Worm (Caenorhabditis elegans): ENCODE measurements around the gene lys-5.

DNA sequence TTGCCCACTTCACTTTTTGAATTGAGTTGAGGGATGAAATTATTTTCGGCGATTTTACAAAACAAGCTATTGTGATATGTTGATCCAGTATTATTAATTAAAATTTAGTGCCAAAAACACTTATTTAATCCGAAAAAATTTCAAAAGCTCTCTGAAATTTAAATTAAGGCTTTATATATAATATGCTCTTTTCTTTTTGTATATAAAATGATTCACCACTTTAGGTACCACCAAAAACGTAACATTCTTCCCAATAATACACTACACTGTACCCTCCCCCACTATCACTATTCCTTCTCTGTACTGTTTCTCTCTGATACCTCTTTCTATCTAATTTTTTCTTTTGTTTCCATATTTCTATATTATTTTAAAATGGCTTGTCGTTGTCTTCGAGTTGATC is 18.4 kb upstream of the lys-5 start, which contains the start of gene prx-2:
- TF ChIP-seq cog-1 (tag; optimal IDR thresholded peaks at IDR 0.05) (no peak), tab-1 (GFP tag; IDR thresholded peaks at IDR 0.05) (no peak), ztf-23 (GFP tag; IDR thresholded peaks at IDR 0.05) (no peak), ztf-29 (GFP tag; IDR thresholded peaks at IDR 0.05) (no peak), flt-1 (GFP tag; IDR thresholded peaks at IDR 0.05) (no peak), T22C8.4 (GFP tag; IDR thresholded peaks at IDR 0.05) (no peak), ref-1 (GFP tag; conservative IDR thresholded peaks at IDR 0.05) (no peak), klf-2 (GFP tag; conservative IDR thresholded peaks at IDR 0.05) (no peak), med-1 (GFP tag; optimal IDR thresholded peaks at IDR 0.05; ENCODE audit: insufficient read depth) (no peak)
